Worm (Caenorhabditis elegans) whole organism, early embryonic: Measurements from ENCODE around the gene ncx-5.

Source experiments
- ama-1 ChIP-seq: fragments of 150-350 bp; optimal IDR thresholded peaks from 2 replicates; lab custom pipeline; 2014
- hnd-1 ChIP-seq: sonication (generic microtip); optimal IDR thresholded peaks from 2 replicates; lab custom pipeline; 2016; ENCODE audit warnings: missing genetic modification characterization, missing compliant biosample characterization
- pes-1 ChIP-seq: fragments of 200-800 bp; sonication (Bioruptor generic); IDR thresholded peaks from 2 replicates; pipeline ENCODE4 v1.3.6; 2022; ENCODE audit warnings: missing genetic modification reagents, missing genetic modification characterization, missing compliant biosample characterization

DNA sequence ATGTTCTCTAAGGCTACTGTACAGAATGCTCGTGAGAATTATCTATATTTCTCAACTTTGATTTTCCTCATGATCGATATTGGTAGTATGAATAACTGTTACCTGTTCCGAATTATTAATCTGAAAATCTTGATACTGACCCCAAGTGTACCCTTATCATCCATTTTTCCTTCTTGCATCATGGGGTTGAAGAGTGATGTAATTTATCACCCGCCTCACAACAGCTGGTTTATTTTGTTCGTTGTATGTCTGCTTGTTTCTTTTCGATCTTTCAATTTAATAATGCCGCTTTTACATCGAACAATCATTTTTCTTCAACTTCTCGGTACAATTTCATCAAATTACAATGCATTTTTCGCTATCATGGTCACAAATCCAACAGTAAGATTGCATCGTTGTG lies 19.0 kb upstream of the ncx-5 start, which contains the start of gene C35A5.6:
- TF ChIP-seq pes-1 (GFP tag; lab: Robert Waterston, UW) (no peak), ama-1 (lab: Kevin White, UChicago) (no peak), hnd-1 (tag; lab: Kevin White, UChicago) (no peak)
